Worm (Caenorhabditis elegans): Measurements from ENCODE around the gene Y43F8C.7.

- TF ChIP-seq W03F9.2 (tag; optimal IDR thresholded peaks at IDR 0.05): no peak
- TF ChIP-seq him-1 (tag; optimal IDR thresholded peaks at IDR 0.05): no peak
- TF ChIP-seq dao-5 (tag; optimal IDR thresholded peaks at IDR 0.05): no peak
Measured at ce11 chrV:19605880-19606279, 38.0 kb downstream of the Y43F8C.7 start, which contains the start of gene nlp-25.

Measured in whole organism, L4/young adult.